Fruit fly (Drosophila melanogaster): Measurements from ENCODE around the gene PH4alphaNE3.
A peak's percentile ranks its signal among the peaks of the same experiment; 100 is the strongest.

Gene PH4alphaNE3

dm6 chr3R:30599404-30599980 lies 4.5 kb upstream of the PH4alphaNE3 start:
- TF ChIP-seq noc (tag; optimal IDR thresholded peaks at IDR 0.05): no peak

dm6 chr3R:30600154-30601009 lies 3.6 kb upstream of the PH4alphaNE3 start:
- peak; percentile 80 for TF ChIP-seq noc (tag; optimal IDR thresholded peaks at IDR 0.05)

dm6 chr3R:30601440-30602256 lies 2.3 kb upstream of the PH4alphaNE3 start, which contains the start of the genes CG2246 and CG31021:
Gene CG2246, minus strand, starts transcription at chr3R:30601489.
Gene CG31021, plus strand, starts transcription at chr3R:30602206.
- TF ChIP-seq noc (tag; optimal IDR thresholded peaks at IDR 0.05): no peak

dm6 chr3R:30605889-30606288 lies 1.9 kb downstream of the PH4alphaNE3 start, which contains the start of gene CG31016:
Gene CG31016, plus strand, starts transcription at chr3R:30606189.
- TF ChIP-seq noc (tag; optimal IDR thresholded peaks at IDR 0.05): no peak

dm6 chr3R:30616098-30616857 lies 12.3 kb downstream of the PH4alphaNE3 start:
- no peak for TF ChIP-seq noc (tag; optimal IDR thresholded peaks at IDR 0.05)

dm6 chr3R:30617457-30617856 lies 13.5 kb downstream of the PH4alphaNE3 start:
- TF ChIP-seq noc (tag; optimal IDR thresholded peaks at IDR 0.05): no peak

- no peak for TF ChIP-seq noc (tag; optimal IDR thresholded peaks at IDR 0.05)
Measured at dm6 chr3R:30621806-30622205, 17.8 kb downstream of the PH4alphaNE3 start, which contains the start of gene CG44954. Gene CG44954, minus strand, starts transcription at chr3R:30621906.

- no peak for TF ChIP-seq noc (tag; optimal IDR thresholded peaks at IDR 0.05)
Measured at dm6 chr3R:30628928-30629327, 24.9 kb downstream of the PH4alphaNE3 start, which contains the start of gene CG2267. Gene CG2267, minus strand, starts transcription at chr3R:30629028.

- TF ChIP-seq noc (tag; optimal IDR thresholded peaks at IDR 0.05): no peak
Measured at dm6 chr3R:30643240-30643639, 39.3 kb downstream of the PH4alphaNE3 start.

dm6 chr3R:30645780-30646179 lies 41.8 kb downstream of the PH4alphaNE3 start, which contains the start of gene CG31013:
Gene CG31013, minus strand, starts transcription at chr3R:30645880.
- TF ChIP-seq noc (tag; optimal IDR thresholded peaks at IDR 0.05): no peak

- TF ChIP-seq noc (tag; optimal IDR thresholded peaks at IDR 0.05): no peak
Measured at dm6 chr3R:30648451-30648850, 44.5 kb downstream of the PH4alphaNE3 start, which contains the start of gene PH4alphaPV. Gene PH4alphaPV, minus strand, starts transcription at chr3R:30648551.

- TF ChIP-seq noc (tag; optimal IDR thresholded peaks at IDR 0.05): no peak
Measured at dm6 chr3R:30648851-30649250, 44.9 kb downstream of the PH4alphaNE3 start, which contains the start of gene CG34432. Gene CG34432, plus strand, starts transcription at chr3R:30649151.

- no peak for TF ChIP-seq noc (tag; optimal IDR thresholded peaks at IDR 0.05)
Measured at dm6 chr3R:30649661-30650060, 45.7 kb downstream of the PH4alphaNE3 start, which contains the start of gene CG34433. Gene CG34433, plus strand, starts transcription at chr3R:30649961.

Data from whole organism, larva.